Worm (Caenorhabditis elegans) whole organism, late embryonic: Measurements from ENCODE around the gene C06E4.5.

ENCODE experiments used
- C38D4.7 ChIP-seq: fragments of 200-800 bp; sonication (Bioruptor generic); optimal IDR thresholded peaks from 2 replicates; lab custom pipeline; 2018; ENCODE audit warnings: mild to moderate bottlenecking, missing genetic modification characterization, moderate library complexity, missing compliant biosample characterization
- T23F11.4 ChIP-seq: fragments of 200-800 bp; sonication (Bioruptor generic); optimal IDR thresholded peaks from 2 replicates; lab custom pipeline; 2018; ENCODE audit warnings: mild to moderate bottlenecking, missing genetic modification characterization, missing compliant biosample characterization
- ama-1 ChIP-seq: fragments of 150-350 bp; optimal IDR thresholded peaks from 2 replicates; lab custom pipeline; 2014
- ceh-18 ChIP-seq: sonication (generic microtip); optimal IDR thresholded peaks from 2 replicates; lab custom pipeline; 2016; ENCODE audit warnings: missing genetic modification characterization, missing compliant biosample characterization
- fkh-10 ChIP-seq: fragments of 150-350 bp; optimal IDR thresholded peaks from 2 replicates; lab custom pipeline; 2014; ENCODE audit warnings: missing biosample characterization, missing genetic modification reagents, missing genetic modification characterization
- npax-4 ChIP-seq: sonication (generic microtip); optimal IDR thresholded peaks from 2 replicates; lab custom pipeline; 2016; ENCODE audit warnings: missing genetic modification characterization, missing compliant biosample characterization
- pha-4 ChIP-seq: fragments of 150-350 bp; optimal IDR thresholded peaks from 2 replicates; lab custom pipeline; 2018; ENCODE audit warnings: missing biosample characterization, missing genetic modification reagents, missing genetic modification characterization
- pqm-1 ChIP-seq: sonication (generic microtip); optimal IDR thresholded peaks from 2 replicates; lab custom pipeline; 2016; ENCODE audit warnings: missing genetic modification characterization, missing compliant biosample characterization
- pros-1 ChIP-seq: fragments of 150-350 bp; optimal IDR thresholded peaks from 2 replicates; lab custom pipeline; 2014; ENCODE audit warnings: missing biosample characterization, missing genetic modification reagents, missing genetic modification characterization
- ref-2 ChIP-seq: sonication (generic microtip); optimal IDR thresholded peaks from 2 replicates; lab custom pipeline; 2016; ENCODE audit warnings: missing genetic modification characterization, missing compliant biosample characterization
- unc-42 ChIP-seq: sonication (generic microtip); optimal IDR thresholded peaks from 2 replicates; lab custom pipeline; 2016; ENCODE audit warnings: missing genotype, missing genetic modification characterization, missing compliant biosample characterization
- unc-86 ChIP-seq: sonication (generic microtip); optimal IDR thresholded peaks from 2 replicates; lab custom pipeline; 2016; ENCODE audit warnings: missing genetic modification characterization, missing compliant biosample characterization

- no peak for TF ChIP-seq C38D4.7 (GFP tag; lab: Kevin White, UChicago)
- TF ChIP-seq npax-4 (tag; lab: Kevin White, UChicago), result no peak
- TF ChIP-seq pqm-1, result no peak
- no peak for TF ChIP-seq T23F11.4 (GFP tag; lab: Kevin White, UChicago)
- TF ChIP-seq pha-4, result no peak
- TF ChIP-seq ref-2 (tag; lab: Kevin White, UChicago), result no peak
- TF ChIP-seq fkh-10 (GFP tag; lab: Kevin White, UChicago), result no peak
- TF ChIP-seq pros-1 (tag; lab: Kevin White, UChicago), result no peak
- no peak for TF ChIP-seq ama-1 (lab: Kevin White, UChicago)
- TF ChIP-seq ceh-18 (tag; lab: Kevin White, UChicago), result no peak
- no peak for TF ChIP-seq unc-42
- TF ChIP-seq unc-86 (tag; lab: Kevin White, UChicago), result no peak
Observed at ce11 chrIV:7212769-7213168, 42.0 kb upstream of the C06E4.5 start.
